Fruit fly (Drosophila melanogaster) whole organism, wandering third instar larva: ENCODE data around the gene CG33282.

ENCODE experiments used
- Abd-B ChIP-seq: fragments of >200 bp; optimal IDR thresholded peaks from 2 replicates; lab custom pipeline; 2017; ENCODE audit warnings: missing biosample characterization, missing genetic modification characterization
- CG32264 ChIP-seq: fragments of 200-800 bp; sonication (Bioruptor generic); optimal IDR thresholded peaks from 2 replicates; lab custom pipeline; 2016; ENCODE audit warnings: missing biosample characterization, missing genetic modification characterization
- CG9705 ChIP-seq: fragments of 200-800 bp; sonication (Bioruptor generic); optimal IDR thresholded peaks from 2 replicates; lab custom pipeline; 2018; ENCODE audit warnings: missing biosample characterization, mild to moderate bottlenecking, missing genetic modification characterization
- CrebA ChIP-seq: fragments of 200-800 bp; sonication (Bioruptor generic); optimal IDR thresholded peaks from 2 replicates; lab custom pipeline; 2016; ENCODE audit warnings: missing biosample characterization, mild to moderate bottlenecking, missing genetic modification characterization, borderline replicate concordance
- Dfd ChIP-seq: fragments of >200 bp; optimal IDR thresholded peaks from 2 replicates; lab custom pipeline; 2017; ENCODE audit warnings: missing biosample characterization, missing genetic modification characterization
- Dif ChIP-seq: fragments of 200-275, 200-300 bp; sonication (Bioruptor generic); optimal IDR thresholded peaks from 2 replicates; lab custom pipeline; 2018; ENCODE audit warnings: missing biosample characterization, missing genetic modification characterization; ENCODE audit not compliant: partially characterized antibody
- GATAd ChIP-seq: sonication (Bioruptor generic); optimal IDR thresholded peaks from 2 replicates; lab custom pipeline; 2016; ENCODE audit warnings: missing biosample characterization, missing genetic modification characterization
- HLH106 ChIP-seq: fragments of 200-800 bp; optimal IDR thresholded peaks from 3 replicates; lab custom pipeline; 2019; ENCODE audit warnings: missing biosample characterization, mild to moderate bottlenecking, missing genetic modification characterization, moderate library complexity
- Hnf4 ChIP-seq: fragments of 200-800 bp; sonication (Bioruptor generic); optimal IDR thresholded peaks from 2 replicates; lab custom pipeline; 2016; ENCODE audit warnings: missing biosample characterization, mild to moderate bottlenecking, missing genetic modification characterization
- Hr78 ChIP-seq: fragments of >200 bp; optimal IDR thresholded peaks from 2 replicates; lab custom pipeline; 2017; ENCODE audit warnings: missing biosample characterization, missing genetic modification characterization
- Hr83 ChIP-seq: fragments of 200-300 bp; sonication (Bioruptor generic); optimal IDR thresholded peaks from 2 replicates; lab custom pipeline; 2016; ENCODE audit warnings: missing biosample characterization, mild to moderate bottlenecking, missing genetic modification characterization, moderate library complexity; ENCODE audit not compliant: poor library complexity, severe bottlenecking
- Jra ChIP-seq: sonication (Bioruptor generic); optimal IDR thresholded peaks from 2 replicates; lab custom pipeline; 2016; ENCODE audit warnings: missing biosample characterization, missing genetic modification characterization
- Mio ChIP-seq: sonication (Bioruptor generic); optimal IDR thresholded peaks from 2 replicates; lab custom pipeline; 2016; ENCODE audit warnings: missing biosample characterization, missing genetic modification characterization
- Myc ChIP-seq: fragments of >200 bp; optimal IDR thresholded peaks from 2 replicates; lab custom pipeline; 2017
- N ChIP-seq: fragments of >200 bp; optimal IDR thresholded peaks from 2 replicates; lab custom pipeline; 2018; ENCODE audit warnings: missing biosample characterization, missing external identifiers, missing genetic modification characterization
- OdsH ChIP-seq: fragments of 200-800 bp; sonication (Bioruptor generic); optimal IDR thresholded peaks from 2 replicates; lab custom pipeline; 2016; ENCODE audit warnings: missing biosample characterization, mild to moderate bottlenecking, missing genetic modification characterization
- Rel ChIP-seq, 2 experiments: fragments of 200-800 bp; sonication (Bioruptor generic) in 1 of 2; optimal IDR thresholded peaks; 2 replicates in 1 of 2; 3 replicates in 1 of 2; lab custom pipeline; 2016 to 2019; ENCODE audit warnings: mild to moderate bottlenecking in 2 of 2, missing biosample characterization in 2 of 2, missing genetic modification characterization in 2 of 2, moderate library complexity in 1 of 2
- Sp1 ChIP-seq: fragments of 200-800 bp; sonication (Bioruptor generic); optimal IDR thresholded peaks from 3 replicates; lab custom pipeline; 2019; ENCODE audit warnings: missing biosample characterization, mild to moderate bottlenecking, missing genetic modification characterization, moderate library complexity
- Vsx2 ChIP-seq: fragments of 200-300, 225-300 bp; sonication (Bioruptor generic); optimal IDR thresholded peaks from 2 replicates; lab custom pipeline; 2018; ENCODE audit warnings: missing biosample characterization, missing genetic modification characterization; ENCODE audit not compliant: partially characterized antibody
- br ChIP-seq: fragments of 200-800 bp; sonication (Bioruptor generic); optimal IDR thresholded peaks from 2 replicates; lab custom pipeline; 2016; ENCODE audit warnings: missing biosample characterization, missing genetic modification characterization
- brk ChIP-seq: fragments of 200-800 bp; sonication (Bioruptor generic); optimal IDR thresholded peaks from 2 replicates; lab custom pipeline; 2016; ENCODE audit warnings: missing biosample characterization, mild to moderate bottlenecking, missing genetic modification characterization
- dl ChIP-seq, 2 experiments: fragments of 175-275, 200-275 bp in 1 of 2; fragments of 200-275 bp in 1 of 2; sonication (Bioruptor generic); optimal IDR thresholded peaks; lab custom pipeline; 2018; ENCODE audit warnings: mild to moderate bottlenecking in 2 of 2, missing biosample characterization in 2 of 2, missing genetic modification characterization in 2 of 2, moderate library complexity in 2 of 2; ENCODE audit not compliant: partially characterized antibody in 2 of 2, insufficient read depth in 1 of 2
- dmrt93B ChIP-seq: fragments of 200-800 bp; sonication (Bioruptor generic); optimal IDR thresholded peaks from 2 replicates; lab custom pipeline; 2018; ENCODE audit warnings: missing biosample characterization, mild to moderate bottlenecking, missing genetic modification characterization
- dsf ChIP-seq: sonication (Bioruptor generic); optimal IDR thresholded peaks from 2 replicates; lab custom pipeline; 2016; ENCODE audit warnings: missing biosample characterization, missing genetic modification characterization, borderline replicate concordance
- ey ChIP-seq: fragments of 200-800 bp; sonication (Bioruptor generic); optimal IDR thresholded peaks from 2 replicates; lab custom pipeline; 2016; ENCODE audit warnings: missing biosample characterization, missing genetic modification characterization
- foxo ChIP-seq, 2 experiments: fragments of 200-800 bp; sonication (Bioruptor generic); optimal IDR thresholded peaks; 2 replicates in 1 of 2; 3 replicates in 1 of 2; lab custom pipeline; 2016 to 2017; ENCODE audit warnings: missing biosample characterization in 2 of 2, missing genetic modification characterization in 2 of 2
- fru ChIP-seq: fragments of 200-800 bp; sonication (Bioruptor generic); optimal IDR thresholded peaks from 3 replicates; lab custom pipeline; 2016; ENCODE audit warnings: missing biosample characterization, mild to moderate bottlenecking, missing genetic modification characterization
- h ChIP-seq: fragments of 200-800 bp; sonication (Bioruptor generic); optimal IDR thresholded peaks from 3 replicates; lab custom pipeline; 2016; ENCODE audit warnings: missing biosample characterization, mild to moderate bottlenecking, missing genetic modification characterization
- jim ChIP-seq: fragments of 175-275, 200-325 bp; sonication (Bioruptor generic); optimal IDR thresholded peaks from 2 replicates; lab custom pipeline; 2016; ENCODE audit warnings: missing biosample characterization, mild to moderate bottlenecking, missing genetic modification characterization
- lola ChIP-seq: fragments of >200 bp; optimal IDR thresholded peaks from 2 replicates; lab custom pipeline; 2017; ENCODE audit warnings: missing biosample characterization, missing genetic modification characterization
- pan ChIP-seq: fragments of >200 bp; optimal IDR thresholded peaks from 2 replicates; lab custom pipeline; 2017
- psq ChIP-seq: fragments of 200-800 bp; sonication (Bioruptor generic); optimal IDR thresholded peaks from 3 replicates; lab custom pipeline; 2017; ENCODE audit warnings: missing biosample characterization, mild to moderate bottlenecking, missing genetic modification characterization, moderate library complexity
- rgr ChIP-seq: fragments of 200-800 bp; sonication (Bioruptor generic); optimal IDR thresholded peaks from 3 replicates; lab custom pipeline; 2016; ENCODE audit warnings: missing biosample characterization, mild to moderate bottlenecking, missing genetic modification characterization
- sage ChIP-seq: fragments of 200-800 bp; sonication (Bioruptor generic); optimal IDR thresholded peaks from 2 replicates; lab custom pipeline; 2016; ENCODE audit warnings: missing biosample characterization, mild to moderate bottlenecking, missing genetic modification characterization
- sv ChIP-seq: fragments of 200-800 bp; sonication (Bioruptor generic); optimal IDR thresholded peaks from 3 replicates; lab custom pipeline; 2016; ENCODE audit warnings: missing biosample characterization, missing genetic modification characterization
- tai ChIP-seq: sonication (Bioruptor generic); optimal IDR thresholded peaks from 2 replicates; lab custom pipeline; 2016; ENCODE audit warnings: missing biosample characterization, missing genetic modification characterization
- usp ChIP-seq: fragments of >200 bp; optimal IDR thresholded peaks from 2 replicates; lab custom pipeline; 2017; ENCODE audit warnings: missing biosample characterization, missing genetic modification characterization
- woc ChIP-seq: sonication (Bioruptor generic); optimal IDR thresholded peaks from 2 replicates; lab custom pipeline; 2016; ENCODE audit warnings: missing biosample characterization, mild to moderate bottlenecking, missing genetic modification characterization

CG33282 gene

DNA sequence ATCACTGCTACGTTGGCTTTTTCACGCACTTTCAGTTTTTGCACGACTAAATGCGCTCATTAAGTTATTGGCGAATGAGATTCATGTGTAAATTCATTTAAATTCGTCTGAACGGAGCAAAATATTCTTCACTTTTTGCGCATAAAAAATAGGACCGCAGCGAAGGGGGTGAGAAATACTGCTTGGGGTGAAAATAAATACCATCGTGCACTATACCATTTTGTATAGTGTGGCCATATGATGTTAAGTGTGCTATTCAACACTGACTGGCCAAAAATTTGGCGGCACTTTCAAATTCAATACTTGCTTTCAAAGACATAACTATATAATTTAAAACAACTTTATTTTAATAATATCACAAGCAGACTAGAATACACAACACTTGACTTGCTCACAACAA is 45.5 kb downstream of the CG33282 start, which contains the start of gene GramD1B (continued):
- TF ChIP-seq lola (GFP tag; lab: Kevin White, UChicago) (no peak), dsf (GFP tag; lab: Kevin White, UChicago) (no peak), usp (no peak)

DNA sequence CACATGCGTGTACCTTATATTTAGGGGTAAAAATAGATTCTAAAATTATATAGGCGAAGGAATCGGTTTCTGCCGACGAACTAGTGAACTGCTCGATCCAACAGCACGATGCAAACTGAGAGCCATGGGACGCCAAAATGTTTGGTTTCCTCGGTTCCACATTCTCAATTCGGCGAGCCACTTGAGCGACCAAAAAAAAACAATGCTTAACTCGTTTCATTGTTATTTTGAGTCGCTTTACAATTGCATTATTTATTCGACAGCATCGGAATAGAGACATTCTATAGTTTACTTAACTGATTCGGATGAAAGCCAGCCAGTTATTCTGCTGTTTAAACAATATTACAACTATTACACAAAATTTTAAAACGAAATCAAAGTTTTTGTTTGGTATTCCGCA is 47.9 kb downstream of the CG33282 start, which contains the start of gene CG15412:
TSS of gene CG15412 (minus strand) at position 101 of the 400 bp plus-strand sequence.
- no peak for TF ChIP-seq Rel (GFP tag; optimal IDR thresholded peaks at IDR 0.05; lab: Kevin White, UChicago)
- TF ChIP-seq Rel (tag; optimal IDR thresholded peaks at IDR 0.05; lab: Kevin White, UChicago) = no peak
- no peak for TF ChIP-seq woc (GFP tag; lab: Kevin White, UChicago)
- no peak for TF ChIP-seq rgr (GFP tag; lab: Kevin White, UChicago)

DNA sequence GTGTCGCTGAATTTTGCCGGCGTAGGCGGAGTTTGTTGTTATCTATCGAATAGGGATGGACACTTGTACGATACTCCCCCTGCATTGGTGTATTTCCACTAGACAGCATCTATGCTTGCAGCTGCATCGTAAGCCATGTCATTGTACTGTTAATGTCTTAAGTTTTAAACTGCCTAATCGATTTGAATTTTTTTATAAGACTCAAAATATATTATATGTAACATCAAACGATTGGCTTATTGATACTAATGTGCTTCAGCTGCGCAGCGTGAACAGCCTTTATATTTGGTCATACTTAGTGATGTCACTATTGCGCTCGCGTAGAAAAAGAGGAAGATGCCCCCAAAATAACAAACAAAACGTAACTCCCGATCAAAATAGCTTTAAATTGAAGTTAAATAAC is 49.0 kb downstream of the CG33282 start, which contains the start of the genes CG9662 and Ptpa:
TSS of gene CG9662 (minus strand) at position 54 of the 403 bp plus-strand sequence.
TSS of gene Ptpa (plus strand) at position 319 of the 403 bp plus-strand sequence.
- TF ChIP-seq jim (GFP tag; lab: Kevin White, UChicago) = peak; percentile 0
- TF ChIP-seq usp = no peak
- TF ChIP-seq br = peak; percentile 54
- TF ChIP-seq dmrt93B = peak; percentile 64
- TF ChIP-seq dl (GFP tag; optimal IDR thresholded peaks at IDR 0.05; lab: Kevin White, UChicago; ENCODE audit: insufficient read depth in 1 of 2, partially characterized antibody in 2 of 2) = no peak
- peak; percentile 59 for TF ChIP-seq CG9705 (GFP tag; lab: Kevin White, UChicago)
- peak; percentile 58 for TF ChIP-seq CG32264 (GFP tag; lab: Kevin White, UChicago)
- TF ChIP-seq dsf (GFP tag; lab: Kevin White, UChicago) = peak; percentile 38
- TF ChIP-seq foxo (GFP tag; optimal IDR thresholded peaks at IDR 0.05; lab: Kevin White, UChicago) = peak in 1 of 2 experiments; percentile 81
- no peak for TF ChIP-seq tai
- TF ChIP-seq Dfd = no peak
- TF ChIP-seq brk (GFP tag; lab: Kevin White, UChicago) = no peak
- TF ChIP-seq Hr78 (GFP tag; lab: Kevin White, UChicago) = no peak
- TF ChIP-seq Dif (GFP tag; lab: Kevin White, UChicago) = no peak
- no peak for TF ChIP-seq Rel (GFP tag; optimal IDR thresholded peaks at IDR 0.05; lab: Kevin White, UChicago)
- peak; percentile 53 for TF ChIP-seq Rel (tag; optimal IDR thresholded peaks at IDR 0.05; lab: Kevin White, UChicago)
- TF ChIP-seq OdsH (GFP tag; lab: Kevin White, UChicago) = peak; percentile 42
- peak; percentile 63 for TF ChIP-seq Sp1 (GFP tag; lab: Kevin White, UChicago)
- TF ChIP-seq pan = no peak
- no peak for TF ChIP-seq lola (GFP tag; lab: Kevin White, UChicago)
- TF ChIP-seq Abd-B = no peak
- peak; percentile 79 for TF ChIP-seq woc (GFP tag; lab: Kevin White, UChicago)
- no peak for TF ChIP-seq N (GFP tag; lab: Kevin White, UChicago)
- TF ChIP-seq Jra (GFP tag; lab: Kevin White, UChicago) = peak; percentile 53
- peak; percentile 82 for TF ChIP-seq Hnf4
- TF ChIP-seq sv (GFP tag; lab: Kevin White, UChicago) = peak; percentile 46
- TF ChIP-seq sage (GFP tag; lab: Kevin White, UChicago) = no peak
- peak; percentile 79 for TF ChIP-seq ey (GFP tag; lab: Kevin White, UChicago)
- peak; percentile 73 for TF ChIP-seq rgr (GFP tag; lab: Kevin White, UChicago)
- TF ChIP-seq Vsx2 = no peak
- peak; percentile 38 for TF ChIP-seq psq
- peak; percentile 9 for TF ChIP-seq Hr83
- TF ChIP-seq Myc (lab: Kevin White, UChicago) = peak; percentile 29
- TF ChIP-seq CrebA (GFP tag; lab: Kevin White, UChicago) = no peak
- TF ChIP-seq Mio (GFP tag; lab: Kevin White, UChicago) = no peak
- no peak for TF ChIP-seq GATAd
- TF ChIP-seq fru (GFP tag; lab: Kevin White, UChicago) = peak; percentile 72
- TF ChIP-seq h (GFP tag; lab: Kevin White, UChicago) = peak; percentile 71
- peak; percentile 77 for TF ChIP-seq HLH106 (tag; lab: Kevin White, UChicago)
